Worm (Caenorhabditis elegans): ENCODE measurements around the gene coh-4.

ce11 chrV:4125552-4126084, 49.8 kb downstream of the coh-4 start, which contains the start of gene T05B4.12:
- TF ChIP-seq sea-2 (GFP tag; optimal IDR thresholded peaks at IDR 0.05) = no peak
- no peak for TF ChIP-seq aly-2 (tag; optimal IDR thresholded peaks at IDR 0.05)
- TF ChIP-seq jun-1 (tag; optimal IDR thresholded peaks at IDR 0.05) = no peak
- no peak for TF ChIP-seq ceh-9 (tag; optimal IDR thresholded peaks at IDR 0.05)
- no peak for TF ChIP-seq ceh-28 (tag; optimal IDR thresholded peaks at IDR 0.05)
- no peak for TF ChIP-seq elt-2 (tag; optimal IDR thresholded peaks at IDR 0.05)
